Fruit fly (Drosophila melanogaster): Measurements from ENCODE around the gene Boh1.
"Not testable (repeated sequence)": the region's sequence is repeated elsewhere in the genome, so short reads cannot be mapped to it uniquely, and the experiment has no call there.

DNA sequence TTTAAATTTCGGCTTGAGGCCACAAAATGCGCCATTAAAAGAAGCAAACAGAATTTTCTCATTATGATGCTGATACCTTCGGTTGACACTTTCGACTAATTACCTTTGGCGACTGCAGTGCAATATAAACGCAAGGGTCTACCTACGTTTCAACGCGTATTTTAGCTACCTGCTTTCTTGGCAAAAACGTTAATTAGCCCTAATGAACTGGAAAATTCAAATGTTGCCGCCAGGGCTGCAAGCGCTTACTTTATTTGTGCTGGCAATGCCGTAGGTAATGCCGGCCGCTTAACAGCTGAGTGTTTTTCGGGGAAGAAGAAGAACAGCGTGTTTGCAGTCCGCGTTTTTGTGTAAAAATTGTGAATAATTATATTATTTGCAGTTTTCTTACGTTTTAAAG lies 41.2 kb upstream of the Boh1 start, which contains the start of gene CG31253:
- not testable (repeated sequence) for TF ChIP-seq CG33017 (tag; optimal IDR thresholded peaks at IDR 0.05); kay (GFP tag; ENCODE audit: borderline replicate concordance); CG12768 (GFP tag; optimal IDR thresholded peaks at IDR 0.05); pad (GFP tag; optimal IDR thresholded peaks at IDR 0.05); CG11617 (GFP tag; optimal IDR thresholded peaks at IDR 0.05); Clk (GFP tag; optimal IDR thresholded peaks at IDR 0.05); bab1 (GFP tag; optimal IDR thresholded peaks at IDR 0.05); CG5204 (GFP tag; optimal IDR thresholded peaks at IDR 0.05)
